Fruit fly (Drosophila melanogaster): ENCODE measurements around the gene CG2145.

CG2145 gene

dm6 chrX:10927110-10927509, at the start of gene CG2145 (continued):
- TF ChIP-seq CG31627 (GFP tag; optimal IDR thresholded peaks at IDR 0.05) = peak; percentile 2
- peak; percentile 87 for TF ChIP-seq fd85E (GFP tag; optimal IDR thresholded peaks at IDR 0.05)
- TF ChIP-seq CG3919 (GFP tag; optimal IDR thresholded peaks at IDR 0.05) = peak; percentile 75
- TF ChIP-seq Sox102F (GFP tag; optimal IDR thresholded peaks at IDR 0.05) = peak; percentile 78
- peak; percentile 14 for TF ChIP-seq OdsH (GFP tag; optimal IDR thresholded peaks at IDR 0.05)
- no peak for TF ChIP-seq CG11902 (GFP tag; optimal IDR thresholded peaks at IDR 0.05)
- peak; percentile 10 for TF ChIP-seq CG6276 (GFP tag; optimal IDR thresholded peaks at IDR 0.05)
- peak; percentile 31; the same call in 1 of the 3 replicates for TF ChIP-seq CG8119 (GFP tag; IDR thresholded peaks at IDR 0.05)

- TF ChIP-seq CG31627 (GFP tag; optimal IDR thresholded peaks at IDR 0.05) (peak; percentile 17), Eip75B (GFP tag; optimal IDR thresholded peaks at IDR 0.05) (no peak), CG32006 (GFP tag; optimal IDR thresholded peaks at IDR 0.05) (no peak), CG1621 (tag; optimal IDR thresholded peaks at IDR 0.05) (no peak), CG11294 (GFP tag; IDR thresholded peaks at IDR 0.05) (no peak), Hr39 (GFP tag; optimal IDR thresholded peaks at IDR 0.05) (peak; percentile 26), CG6792 (GFP tag; optimal IDR thresholded peaks at IDR 0.05) (peak; percentile 1), dsx (GFP tag; optimal IDR thresholded peaks at IDR 0.05; ENCODE audit: poor library complexity, severe bottlenecking) (no peak), CG34406 (GFP tag; optimal IDR thresholded peaks at IDR 0.05) (no peak), topi (GFP tag; optimal IDR thresholded peaks at IDR 0.05) (peak; percentile 31), vri (GFP tag; optimal IDR thresholded peaks at IDR 0.05) (no peak), Sox15 (GFP tag; optimal IDR thresholded peaks at IDR 0.05) (no peak), Met (GFP tag; optimal IDR thresholded peaks at IDR 0.05) (peak; percentile 32), CG6276 (GFP tag; optimal IDR thresholded peaks at IDR 0.05) (no peak), CG9139 (GFP tag; optimal IDR thresholded peaks at IDR 0.05) (no peak), ss (GFP tag; optimal IDR thresholded peaks at IDR 0.05) (no peak), OdsH (GFP tag; optimal IDR thresholded peaks at IDR 0.05) (no peak), CG8319 (GFP tag; optimal IDR thresholded peaks at IDR 0.05) (no peak), achi (GFP tag; optimal IDR thresholded peaks at IDR 0.05) (no peak), fd59A (GFP tag; optimal IDR thresholded peaks at IDR 0.05) (no peak), Smox (GFP tag; optimal IDR thresholded peaks at IDR 0.05) (no peak), pdm3 (GFP tag; optimal IDR thresholded peaks at IDR 0.05) (peak; percentile 17), dac (GFP tag; optimal IDR thresholded peaks at IDR 0.05) (no peak), Lpt (GFP tag; optimal IDR thresholded peaks at IDR 0.05) (no peak), net (GFP tag; optimal IDR thresholded peaks at IDR 0.05) (no peak), spab (GFP tag; optimal IDR thresholded peaks at IDR 0.05) (no peak), CG8632 (GFP tag; optimal IDR thresholded peaks at IDR 0.05) (no peak), Eip78C (GFP tag) (peak; percentile 51), CG4318 (GFP tag; optimal IDR thresholded peaks at IDR 0.05) (no peak), CG11762 (GFP tag; optimal IDR thresholded peaks at IDR 0.05; ENCODE audit: insufficient read depth) (no peak), salr (GFP tag; optimal IDR thresholded peaks at IDR 0.05) (no peak), fd85E (GFP tag; optimal IDR thresholded peaks at IDR 0.05) (no peak), Gug (GFP tag; IDR thresholded peaks at IDR 0.05) (no peak), CG10669 (GFP tag; optimal IDR thresholded peaks at IDR 0.05) (no peak), CG3032 (tag; optimal IDR thresholded peaks at IDR 0.05) (no peak), CG7368 (GFP tag; optimal IDR thresholded peaks at IDR 0.05) (no peak), CG3919 (GFP tag; optimal IDR thresholded peaks at IDR 0.05) (peak; percentile 18), CG10631 (GFP tag; optimal IDR thresholded peaks at IDR 0.05) (no peak), esn (GFP tag; optimal IDR thresholded peaks at IDR 0.05) (peak; percentile 22), lz (GFP tag; optimal IDR thresholded peaks at IDR 0.05) (peak; percentile 23), CG6808 (GFP tag; optimal IDR thresholded peaks at IDR 0.05) (no peak), acj6 (GFP tag; optimal IDR thresholded peaks at IDR 0.05) (no peak), CG8119 (GFP tag; IDR thresholded peaks at IDR 0.05) (no peak), CG16779 (tag; optimal IDR thresholded peaks at IDR 0.05) (no peak), Ets21C (GFP tag; optimal IDR thresholded peaks at IDR 0.05) (no peak), cyc (GFP tag; optimal IDR thresholded peaks at IDR 0.05) (peak; percentile 16), Blimp-1 (GFP tag; optimal IDR thresholded peaks at IDR 0.05) (no peak), svp (GFP tag) (peak; percentile 88)
These were observed 44.4 kb upstream of the CG2145 start for dm6 chrX:10882786-10883185.
